Fruit fly (Drosophila melanogaster) whole organism, adult: Measurements from ENCODE around the gene Spase25.

Experiments used
- CG11617 ChIP-seq: fragments of 200-800 bp; sonication (Bioruptor generic); optimal IDR thresholded peaks from 2 replicates; lab custom pipeline; 2017; ENCODE audit warnings: mild to moderate bottlenecking, missing biosample characterization, missing genetic modification reagents, missing genetic modification characterization
- CG12768 ChIP-seq: fragments of 200-800 bp; sonication (Bioruptor generic); optimal IDR thresholded peaks from 2 replicates; lab custom pipeline; 2017; ENCODE audit warnings: missing biosample characterization, missing genetic modification characterization, mild to moderate bottlenecking, moderate library complexity, missing genetic modification reagents
- CG14711 ChIP-seq: fragments of 200-800 bp; sonication (Bioruptor generic); optimal IDR thresholded peaks from 2 replicates; lab custom pipeline; 2018; ENCODE audit warnings: missing biosample characterization, mild to moderate bottlenecking, missing genetic modification characterization, moderate library complexity
- CG1620 ChIP-seq: fragments of 200-800 bp; sonication (Bioruptor generic); optimal IDR thresholded peaks from 2 replicates; lab custom pipeline; 2016; ENCODE audit warnings: missing biosample characterization, missing genetic modification characterization
- CG33017 ChIP-seq: fragments of 200-800 bp; sonication (Bioruptor generic); optimal IDR thresholded peaks from 2 replicates; lab custom pipeline; 2018; ENCODE audit warnings: missing biosample characterization, mild to moderate bottlenecking, missing genetic modification characterization, moderate library complexity
- CG5204 ChIP-seq: fragments of 200-800 bp; sonication (Bioruptor generic); optimal IDR thresholded peaks from 2 replicates; lab custom pipeline; 2016; ENCODE audit warnings: missing biosample characterization, missing genetic modification characterization
- CG7045 ChIP-seq: fragments of 200-800 bp; sonication (Bioruptor generic); optimal IDR thresholded peaks from 2 replicates; lab custom pipeline; 2017; ENCODE audit warnings: missing biosample characterization, mild to moderate bottlenecking, missing genetic modification characterization
- CG7101 ChIP-seq: fragments of 200-800 bp; sonication (Bioruptor generic); optimal IDR thresholded peaks from 2 replicates; lab custom pipeline; 2018; ENCODE audit warnings: missing biosample characterization, mild to moderate bottlenecking, missing genetic modification characterization, moderate library complexity
- Clk ChIP-seq: fragments of 200-800 bp; sonication (Bioruptor generic); optimal IDR thresholded peaks from 2 replicates; lab custom pipeline; 2017; ENCODE audit warnings: missing biosample characterization, missing genetic modification characterization
- Crg-1 ChIP-seq: fragments of 200-800 bp; sonication (Bioruptor generic); optimal IDR thresholded peaks from 2 replicates; lab custom pipeline; 2016; ENCODE audit warnings: missing biosample characterization, missing genetic modification characterization
- Hr96 ChIP-seq: fragments of 200-800 bp; sonication (Bioruptor generic); optimal IDR thresholded peaks from 2 replicates; lab custom pipeline; 2016; ENCODE audit warnings: missing biosample characterization, missing genetic modification characterization
- Mnt ChIP-seq: fragments of 200-800 bp; sonication (Bioruptor generic); optimal IDR thresholded peaks from 2 replicates; lab custom pipeline; 2016; ENCODE audit warnings: missing biosample characterization, mild to moderate bottlenecking, missing genetic modification characterization
- bab1 ChIP-seq: fragments of 200-800 bp; sonication (Bioruptor generic); optimal IDR thresholded peaks from 3 replicates; lab custom pipeline; 2019; ENCODE audit warnings: missing biosample characterization, mild to moderate bottlenecking, missing genetic modification characterization, moderate library complexity
- cic ChIP-seq: fragments of 200-800 bp; sonication (Bioruptor generic); optimal IDR thresholded peaks from 2 replicates; lab custom pipeline; 2017; ENCODE audit warnings: missing biosample characterization, mild to moderate bottlenecking, missing genetic modification characterization, moderate library complexity
- cnc ChIP-seq, 2 experiments: fragments of >200 bp; optimal IDR thresholded peaks; 2 replicates each; lab custom pipeline; 2017
- kay ChIP-seq: fragments of 200-800 bp; sonication (Bioruptor generic); peaks from one replicate; lab custom pipeline; 2016; ENCODE audit warnings: missing biosample characterization, missing genetic modification characterization, borderline replicate concordance
- ovo ChIP-seq: fragments of 200-800 bp; sonication (Bioruptor generic); optimal IDR thresholded peaks from 2 replicates; lab custom pipeline; 2016; ENCODE audit warnings: missing biosample characterization, missing genetic modification characterization
- pad ChIP-seq: fragments of 200-800 bp; sonication (Bioruptor generic); optimal IDR thresholded peaks from 3 replicates; lab custom pipeline; 2017; ENCODE audit warnings: missing biosample characterization, missing genetic modification characterization, mild to moderate bottlenecking, moderate library complexity, missing genetic modification reagents
- tj ChIP-seq: fragments of 200-800 bp; sonication (Bioruptor generic); optimal IDR thresholded peaks from 3 replicates; lab custom pipeline; 2017; ENCODE audit warnings: missing biosample characterization, mild to moderate bottlenecking, missing genetic modification characterization, moderate library complexity
- toe ChIP-seq: fragments of 200-800 bp; sonication (Bioruptor generic); optimal IDR thresholded peaks from 2 replicates; lab custom pipeline; 2016; ENCODE audit warnings: missing biosample characterization, missing genetic modification characterization

Spase25 gene

DNA sequence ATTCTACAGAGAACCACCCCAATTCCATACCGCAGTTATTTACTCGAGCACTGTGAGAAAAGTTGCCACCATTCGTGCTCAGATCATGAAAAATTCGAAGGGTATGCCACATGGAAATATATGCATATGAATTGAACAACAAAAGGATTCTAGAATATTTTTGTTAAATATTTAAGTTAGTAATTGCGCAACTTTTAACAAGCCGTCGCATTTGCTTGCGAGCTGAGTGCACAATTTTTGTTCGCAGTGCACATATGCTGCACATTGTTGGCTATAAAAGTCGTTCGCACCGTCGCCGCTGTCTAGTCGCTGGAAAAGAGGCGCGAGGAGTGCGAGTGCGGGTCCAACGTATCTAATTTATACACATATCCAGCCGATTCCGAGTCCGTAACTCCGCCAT lies 8.3 kb upstream of the Spase25 start, which contains the start of gene Cyp4g15:
TSS of gene Cyp4g15 (plus strand) at position 301 of the 400 bp plus-strand sequence.
- TF ChIP-seq pad, result no peak
- no peak for TF ChIP-seq tj (GFP tag; lab: Kevin White, UChicago)
- TF ChIP-seq CG7045, result no peak
- no peak for TF ChIP-seq Clk (GFP tag; lab: Kevin White, UChicago)
- TF ChIP-seq kay, result no peak
- no peak for TF ChIP-seq CG12768 (GFP tag; lab: Kevin White, UChicago)
- TF ChIP-seq CG5204 (GFP tag; lab: Kevin White, UChicago), result no peak
- TF ChIP-seq CG14711 (tag; lab: Kevin White, UChicago), result no peak
- no peak for TF ChIP-seq Mnt

DNA sequence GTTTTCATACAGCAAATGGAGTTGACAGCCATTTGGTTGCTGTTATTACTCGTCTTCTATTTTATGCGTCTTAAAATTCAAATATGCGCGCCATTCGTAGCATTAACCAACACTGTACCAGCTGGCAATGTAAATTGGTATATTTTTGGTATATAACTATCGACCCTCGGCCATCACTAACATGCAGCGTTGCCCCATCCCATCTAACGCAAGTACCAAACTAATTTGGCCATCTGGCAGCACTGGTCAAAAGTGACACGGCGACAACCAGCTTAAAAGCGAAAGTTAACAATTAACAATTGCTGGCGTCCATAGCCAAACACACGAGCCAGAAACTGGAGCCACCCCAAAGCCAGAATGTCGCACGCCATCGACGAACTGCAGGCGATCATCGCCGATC lies 1.8 kb upstream of the Spase25 start, which contains the start of gene Uba5:
TSS of gene Uba5 (plus strand) at position 222 of the 400 bp plus-strand sequence.
- TF ChIP-seq ovo (GFP tag; lab: Kevin White, UChicago) (peak; percentile 11), Mnt (peak; percentile 59), CG1620 (peak; percentile 37), tj (GFP tag; lab: Kevin White, UChicago) (no peak), CG7101 (tag; lab: Kevin White, UChicago) (peak; percentile 23), Clk (GFP tag; lab: Kevin White, UChicago) (no peak), CG14711 (tag; lab: Kevin White, UChicago) (peak; percentile 31), cnc (optimal IDR thresholded peaks at IDR 0.05; lab: Kevin White, UChicago) (no peak), pad (peak; percentile 12), CG5204 (GFP tag; lab: Kevin White, UChicago) (no peak), bab1 (GFP tag; lab: Kevin White, UChicago) (peak; percentile 74), Hr96 (GFP tag; lab: Kevin White, UChicago) (no peak), toe (GFP tag; lab: Kevin White, UChicago) (no peak)

DNA sequence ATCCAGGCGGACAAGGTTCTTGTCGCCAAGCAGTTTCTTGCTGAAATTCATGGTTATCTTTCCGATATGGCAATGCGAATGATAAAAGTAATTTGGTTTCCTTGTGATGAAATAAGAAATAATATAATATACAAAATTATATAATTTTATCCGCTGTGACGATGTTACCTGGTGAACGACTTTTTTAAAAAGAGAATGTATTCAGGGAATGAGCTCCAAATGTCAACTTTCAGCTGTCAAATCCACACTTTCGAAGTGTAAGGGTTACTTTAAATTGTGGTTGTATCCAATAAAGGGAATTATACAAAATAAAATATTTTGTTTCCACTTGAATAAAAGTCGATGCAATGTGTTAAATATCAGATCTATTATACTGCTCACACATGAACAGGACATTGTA lies 6.4 kb downstream of the Spase25 start, which contains the start of gene CG33235:
TSS of gene CG33235 (minus strand) at position 101 of the 400 bp plus-strand sequence.
- TF ChIP-seq cnc (optimal IDR thresholded peaks at IDR 0.05; lab: Kevin White, UChicago) (no peak), CG7101 (tag; lab: Kevin White, UChicago) (no peak), cic (no peak), CG14711 (tag; lab: Kevin White, UChicago) (no peak), tj (GFP tag; lab: Kevin White, UChicago) (no peak), pad (no peak), Mnt (no peak), CG12768 (GFP tag; lab: Kevin White, UChicago) (no peak), Crg-1 (GFP tag; lab: Kevin White, UChicago) (no peak), Hr96 (GFP tag; lab: Kevin White, UChicago) (no peak), kay (no peak), CG5204 (GFP tag; lab: Kevin White, UChicago) (no peak), toe (GFP tag; lab: Kevin White, UChicago) (no peak), CG7045 (no peak), CG33017 (tag; lab: Kevin White, UChicago) (no peak), CG11617 (GFP tag; lab: Kevin White, UChicago) (no peak)

DNA sequence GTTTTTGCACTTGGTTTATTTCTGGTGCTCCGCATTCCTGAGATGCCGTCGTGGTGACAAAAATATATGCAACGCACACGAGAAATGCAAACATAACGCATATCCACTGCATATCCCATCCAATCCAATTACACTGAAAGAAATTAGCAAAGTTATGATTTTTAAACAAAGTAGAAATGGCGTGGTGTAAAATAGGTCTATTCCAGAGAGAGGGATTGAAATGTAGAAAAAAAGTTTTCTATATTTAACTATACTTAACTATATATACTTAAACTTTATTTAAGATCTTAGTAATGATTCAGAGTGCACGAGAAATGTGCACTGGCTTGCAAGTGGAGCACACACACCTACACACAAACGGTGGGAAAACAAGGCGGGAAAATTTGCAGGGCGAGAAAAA lies 7.2 kb downstream of the Spase25 start:
- TF ChIP-seq bab1 (GFP tag; lab: Kevin White, UChicago) (peak; percentile 30), CG7101 (tag; lab: Kevin White, UChicago) (no peak), kay (peak; percentile 6), Clk (GFP tag; lab: Kevin White, UChicago) (no peak)

DNA sequence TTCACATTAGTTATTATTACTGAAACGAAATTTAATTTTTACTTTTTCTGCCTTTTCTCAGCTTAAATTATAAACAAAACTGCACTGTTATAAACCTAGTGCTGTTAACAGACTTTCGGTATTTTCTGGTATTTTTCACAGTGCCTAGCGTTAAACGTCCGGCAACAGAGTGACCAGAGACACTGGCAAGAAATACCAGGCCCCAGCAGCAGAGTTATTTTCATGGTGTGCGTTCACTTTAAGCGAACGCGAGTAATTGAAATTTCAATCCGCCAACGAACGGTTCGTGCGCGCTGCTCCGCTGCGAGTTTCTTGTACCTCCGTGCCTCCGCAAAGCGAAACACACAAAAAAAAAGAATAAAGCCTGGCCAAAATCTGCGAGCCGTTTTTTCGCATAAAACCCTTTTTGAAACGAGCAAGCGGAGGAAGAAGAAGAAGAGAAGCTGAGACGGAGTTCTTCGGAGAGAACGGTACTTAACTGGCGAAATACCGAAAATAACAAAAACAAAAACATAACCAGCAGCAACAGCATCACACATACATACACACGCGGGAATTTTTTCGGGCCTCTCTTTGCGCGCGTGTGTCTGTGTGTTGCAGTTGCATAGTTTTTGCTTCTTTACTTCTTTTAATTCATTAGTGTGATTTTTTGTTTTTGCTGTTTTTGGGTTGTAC lies 8.0 kb downstream of the Spase25 start, which contains the start of gene Drak:
TSS of gene Drak (plus strand) at position 220 of the 675 bp plus-strand sequence.
- no peak for TF ChIP-seq CG33017 (tag; lab: Kevin White, UChicago)
- TF ChIP-seq CG11617 (GFP tag; lab: Kevin White, UChicago), result no peak
- peak; percentile 1 for TF ChIP-seq CG1620
- TF ChIP-seq Mnt, result peak; percentile 54
- peak; percentile 53 for TF ChIP-seq tj (GFP tag; lab: Kevin White, UChicago)
- peak; percentile 68 for TF ChIP-seq bab1 (GFP tag; lab: Kevin White, UChicago)
- peak; percentile 42 for TF ChIP-seq CG7101 (tag; lab: Kevin White, UChicago)
- TF ChIP-seq ovo (GFP tag; lab: Kevin White, UChicago), result peak; percentile 57
- TF ChIP-seq CG14711 (tag; lab: Kevin White, UChicago), result peak; percentile 41
- TF ChIP-seq CG5204 (GFP tag; lab: Kevin White, UChicago), result no peak

DNA sequence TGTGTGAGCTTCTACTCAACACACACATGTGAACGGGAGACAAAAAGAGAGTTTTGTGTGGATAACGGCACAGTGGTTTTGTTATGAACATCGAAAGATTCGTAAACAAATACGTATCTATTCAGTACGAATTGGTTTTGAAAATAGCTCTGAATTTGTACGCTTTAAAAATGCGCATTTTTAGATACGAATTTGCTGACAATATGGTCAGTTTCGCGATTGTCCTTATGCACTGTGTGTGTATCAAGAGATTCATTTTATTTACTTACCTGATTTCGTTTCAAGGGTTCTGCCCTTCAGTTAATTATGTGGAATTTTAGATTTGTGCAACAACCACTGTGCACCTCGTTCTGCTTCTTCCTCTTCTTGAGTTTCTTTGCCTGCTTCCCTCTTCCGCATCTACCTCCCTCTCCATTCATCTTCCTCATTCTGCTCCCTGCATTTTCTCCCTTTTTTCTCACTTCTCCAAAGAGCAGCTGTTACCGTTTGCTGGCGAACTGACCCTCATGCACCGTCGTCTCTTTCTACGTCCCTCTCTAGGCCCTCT lies 9.8 kb downstream of the Spase25 start:
- TF ChIP-seq Hr96 (GFP tag; lab: Kevin White, UChicago) (no peak), kay (peak; percentile 77), CG12768 (GFP tag; lab: Kevin White, UChicago) (no peak), ovo (GFP tag; lab: Kevin White, UChicago) (no peak), cic (no peak), CG33017 (tag; lab: Kevin White, UChicago) (no peak), CG14711 (tag; lab: Kevin White, UChicago) (no peak), pad (peak; percentile 63), Mnt (no peak), bab1 (GFP tag; lab: Kevin White, UChicago) (peak; percentile 41), CG7101 (tag; lab: Kevin White, UChicago) (peak; percentile 35)
